Worm (Caenorhabditis elegans): ENCODE data around the gene npp-25.

Gene npp-25

ce11 chrIII:12951362-12952228 is 25.8 kb upstream of the npp-25 start, which contains the start of gene Y39E4A.1:
TSS of gene Y39E4A.1 (plus strand) at chrIII:12951412.
- TF ChIP-seq T22C8.4 (GFP tag; IDR thresholded peaks at IDR 0.05) (peak; percentile 87), klf-2 (GFP tag; conservative IDR thresholded peaks at IDR 0.05) (no peak), flt-1 (GFP tag; IDR thresholded peaks at IDR 0.05) (no peak)

- TF ChIP-seq flt-1 (GFP tag; IDR thresholded peaks at IDR 0.05) (no peak), ztf-29 (GFP tag; IDR thresholded peaks at IDR 0.05) (peak; percentile 58; the same call in 1 of the 2 replicates), cog-1 (tag; optimal IDR thresholded peaks at IDR 0.05) (no peak), tab-1 (GFP tag; IDR thresholded peaks at IDR 0.05) (no peak), med-1 (GFP tag; optimal IDR thresholded peaks at IDR 0.05; ENCODE audit: insufficient read depth) (no peak)
Measured at ce11 chrIII:12945072-12945471, 19.3 kb upstream of the npp-25 start.

ce11 chrIII:12944064-12944463 is 18.3 kb upstream of the npp-25 start:
- TF ChIP-seq cog-1 (tag; optimal IDR thresholded peaks at IDR 0.05), result no peak
- TF ChIP-seq ztf-23 (GFP tag; IDR thresholded peaks at IDR 0.05), result no peak
- no peak for TF ChIP-seq ztf-29 (GFP tag; IDR thresholded peaks at IDR 0.05)
- TF ChIP-seq flt-1 (GFP tag; IDR thresholded peaks at IDR 0.05), result no peak
- no peak for TF ChIP-seq klf-2 (GFP tag; conservative IDR thresholded peaks at IDR 0.05)
- no peak for TF ChIP-seq med-1 (GFP tag; optimal IDR thresholded peaks at IDR 0.05; ENCODE audit: insufficient read depth)
- no peak for TF ChIP-seq ref-1 (GFP tag; conservative IDR thresholded peaks at IDR 0.05)
- no peak for TF ChIP-seq tab-1 (GFP tag; IDR thresholded peaks at IDR 0.05)
- no peak for TF ChIP-seq T22C8.4 (GFP tag; IDR thresholded peaks at IDR 0.05)

- TF ChIP-seq ztf-23 (GFP tag; IDR thresholded peaks at IDR 0.05) (no peak), ref-1 (GFP tag; conservative IDR thresholded peaks at IDR 0.05) (no peak), cog-1 (tag; optimal IDR thresholded peaks at IDR 0.05) (no peak), tab-1 (GFP tag; IDR thresholded peaks at IDR 0.05) (no peak), med-1 (GFP tag; optimal IDR thresholded peaks at IDR 0.05; ENCODE audit: insufficient read depth) (no peak), ztf-29 (GFP tag; IDR thresholded peaks at IDR 0.05) (no peak), T22C8.4 (GFP tag; IDR thresholded peaks at IDR 0.05) (no peak), flt-1 (GFP tag; IDR thresholded peaks at IDR 0.05) (no peak), klf-2 (GFP tag; conservative IDR thresholded peaks at IDR 0.05) (no peak)
Measured at ce11 chrIII:12942307-12942706, 16.5 kb upstream of the npp-25 start, which contains the start of gene unc-25. TSS of gene unc-25 (plus strand) at chrIII:12942651.

ce11 chrIII:12934417-12934816 is 8.6 kb upstream of the npp-25 start, which contains the start of gene epg-3:
TSS of gene epg-3 (plus strand) at chrIII:12934717.
- no peak for TF ChIP-seq ztf-23 (GFP tag; IDR thresholded peaks at IDR 0.05)
- no peak for TF ChIP-seq ztf-29 (GFP tag; IDR thresholded peaks at IDR 0.05)
- no peak for TF ChIP-seq klf-2 (GFP tag; conservative IDR thresholded peaks at IDR 0.05)
- no peak for TF ChIP-seq cog-1 (tag; optimal IDR thresholded peaks at IDR 0.05)
- no peak for TF ChIP-seq flt-1 (GFP tag; IDR thresholded peaks at IDR 0.05)
- no peak for TF ChIP-seq T22C8.4 (GFP tag; IDR thresholded peaks at IDR 0.05)
- no peak for TF ChIP-seq tab-1 (GFP tag; IDR thresholded peaks at IDR 0.05)

- TF ChIP-seq tab-1 (GFP tag; IDR thresholded peaks at IDR 0.05) (no peak), flt-1 (GFP tag; IDR thresholded peaks at IDR 0.05) (no peak), klf-2 (GFP tag; conservative IDR thresholded peaks at IDR 0.05) (no peak), ref-1 (GFP tag; conservative IDR thresholded peaks at IDR 0.05) (no peak), cog-1 (tag; optimal IDR thresholded peaks at IDR 0.05) (no peak), med-1 (GFP tag; optimal IDR thresholded peaks at IDR 0.05; ENCODE audit: insufficient read depth) (no peak), T22C8.4 (GFP tag; IDR thresholded peaks at IDR 0.05) (no peak), ztf-23 (GFP tag; IDR thresholded peaks at IDR 0.05) (no peak), ztf-29 (GFP tag; IDR thresholded peaks at IDR 0.05) (no peak)
Measured at ce11 chrIII:12932776-12933175, 7.0 kb upstream of the npp-25 start.

- no peak for TF ChIP-seq flt-1 (GFP tag; IDR thresholded peaks at IDR 0.05)
- TF ChIP-seq med-1 (GFP tag; optimal IDR thresholded peaks at IDR 0.05; ENCODE audit: insufficient read depth), result no peak
- no peak for TF ChIP-seq tab-1 (GFP tag; IDR thresholded peaks at IDR 0.05)
- TF ChIP-seq T22C8.4 (GFP tag; IDR thresholded peaks at IDR 0.05), result no peak
- no peak for TF ChIP-seq ztf-23 (GFP tag; IDR thresholded peaks at IDR 0.05)
- no peak for TF ChIP-seq klf-2 (GFP tag; conservative IDR thresholded peaks at IDR 0.05)
- TF ChIP-seq ref-1 (GFP tag; conservative IDR thresholded peaks at IDR 0.05), result no peak
- no peak for TF ChIP-seq cog-1 (tag; optimal IDR thresholded peaks at IDR 0.05)
- no peak for TF ChIP-seq ztf-29 (GFP tag; IDR thresholded peaks at IDR 0.05)
Measured at ce11 chrIII:12931786-12932427, 6.1 kb upstream of the npp-25 start, which contains the start of gene rbm-7. TSS of gene rbm-7 (minus strand) at chrIII:12931867.

ce11 chrIII:12931108-12931507 is 5.3 kb upstream of the npp-25 start:
- TF ChIP-seq T22C8.4 (GFP tag; IDR thresholded peaks at IDR 0.05) (no peak), cog-1 (tag; optimal IDR thresholded peaks at IDR 0.05) (no peak), flt-1 (GFP tag; IDR thresholded peaks at IDR 0.05) (no peak), ztf-29 (GFP tag; IDR thresholded peaks at IDR 0.05) (no peak), med-1 (GFP tag; optimal IDR thresholded peaks at IDR 0.05; ENCODE audit: insufficient read depth) (no peak), tab-1 (GFP tag; IDR thresholded peaks at IDR 0.05) (no peak), klf-2 (GFP tag; conservative IDR thresholded peaks at IDR 0.05) (no peak)

- TF ChIP-seq flt-1 (GFP tag; IDR thresholded peaks at IDR 0.05), result no peak
- TF ChIP-seq klf-2 (GFP tag; conservative IDR thresholded peaks at IDR 0.05), result no peak
- TF ChIP-seq ztf-23 (GFP tag; IDR thresholded peaks at IDR 0.05), result no peak
- no peak for TF ChIP-seq ztf-29 (GFP tag; IDR thresholded peaks at IDR 0.05)
- TF ChIP-seq ref-1 (GFP tag; conservative IDR thresholded peaks at IDR 0.05), result no peak
- TF ChIP-seq T22C8.4 (GFP tag; IDR thresholded peaks at IDR 0.05), result no peak
- TF ChIP-seq cog-1 (tag; optimal IDR thresholded peaks at IDR 0.05), result no peak
- no peak for TF ChIP-seq med-1 (GFP tag; optimal IDR thresholded peaks at IDR 0.05; ENCODE audit: insufficient read depth)
- TF ChIP-seq tab-1 (GFP tag; IDR thresholded peaks at IDR 0.05), result no peak
Measured at ce11 chrIII:12929573-12929972, 3.8 kb upstream of the npp-25 start, which contains the start of gene Y37D8A.19. TSS of gene Y37D8A.19 (plus strand) at chrIII:12929873.
